Worm (Caenorhabditis elegans) whole organism, L2 larva: ENCODE results near the gene pho-12.

Experiments used
- ama-1 ChIP-seq: fragments of 150-350 bp; optimal IDR thresholded peaks from 2 replicates; lab custom pipeline; 2018; ENCODE audit warnings: inconsistent platforms
- blmp-1 ChIP-seq: sonication (generic microtip); optimal IDR thresholded peaks from 2 replicates; lab custom pipeline; 2017; ENCODE audit warnings: missing genetic modification characterization, mild to moderate bottlenecking, missing compliant biosample characterization, antibody characterized with exemption, moderate library complexity; ENCODE audit not compliant: insufficient read depth
- lin-11 ChIP-seq: fragments of 150-350 bp; sonication (generic microtip); optimal IDR thresholded peaks from 2 replicates; lab custom pipeline; 2014; ENCODE audit warnings: missing biosample characterization, missing genetic modification characterization, inconsistent platforms, mixed read lengths
- mdl-1 ChIP-seq, 2 experiments: fragments of 150-350 bp in 1 of 2; sonication (generic microtip) in 1 of 2; optimal IDR thresholded peaks; 2 replicates each; lab custom pipeline; 2017; ENCODE audit warnings: missing biosample characterization in 2 of 2, missing genetic modification characterization in 2 of 2
- nhr-11 ChIP-seq: fragments of 150-350 bp; optimal IDR thresholded peaks from 2 replicates; lab custom pipeline; 2014; ENCODE audit warnings: missing biosample characterization, missing genetic modification characterization
- nhr-237 ChIP-seq: fragments of 150-350 bp; optimal IDR thresholded peaks from 2 replicates; lab custom pipeline; 2014; ENCODE audit warnings: missing biosample characterization, missing genetic modification characterization
- nhr-25 ChIP-seq: fragments of 150-350 bp; sonication (generic microtip); optimal IDR thresholded peaks from 3 replicates; lab custom pipeline; 2014; ENCODE audit warnings: missing biosample characterization, missing genetic modification characterization
- nhr-77 ChIP-seq: fragments of 150-350 bp; optimal IDR thresholded peaks from 2 replicates; lab custom pipeline; 2014; ENCODE audit warnings: missing biosample characterization, missing genetic modification characterization
- skn-1 ChIP-seq: sonication (generic microtip); optimal IDR thresholded peaks from 2 replicates; lab custom pipeline; 2017; ENCODE audit warnings: missing biosample characterization, missing genetic modification characterization
- snpc-4 ChIP-seq: fragments of 150-350 bp; optimal IDR thresholded peaks from 2 replicates; lab custom pipeline; 2014; ENCODE audit warnings: missing biosample characterization, missing genetic modification characterization
- unc-62 ChIP-seq: fragments of 150-350 bp; optimal IDR thresholded peaks from 2 replicates; lab custom pipeline; 2014; ENCODE audit warnings: missing biosample characterization, missing genetic modification reagents, missing genetic modification characterization

DNA sequence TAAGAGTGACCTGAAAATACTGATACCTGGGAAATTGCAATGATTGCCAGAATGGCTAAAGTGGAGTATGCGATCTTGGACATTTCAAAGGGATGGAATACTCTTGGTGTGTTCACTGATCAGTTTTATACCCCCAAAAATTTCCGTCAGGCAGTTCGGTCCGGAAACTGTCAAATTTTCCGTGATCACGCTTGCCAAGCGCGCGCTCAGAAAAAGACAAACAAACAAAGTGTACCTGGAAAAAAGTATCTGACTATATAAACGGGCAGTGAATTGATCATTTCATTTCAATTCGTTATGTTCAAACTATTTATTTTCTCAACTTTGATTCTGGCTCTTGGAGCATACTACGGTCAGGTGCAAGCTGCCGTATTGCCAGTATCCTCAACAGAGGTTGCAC, 41.1 kb upstream of the pho-12 start, which contains the start of the genes idpb-3 and idpb-1:
- TF ChIP-seq ama-1 (lab: Kevin White, UChicago) (no peak), nhr-77 (no peak), nhr-25 (no peak), lin-11 (tag; lab: Kevin White, UChicago) (no peak), mdl-1 (tag; optimal IDR thresholded peaks at IDR 0.05; lab: Kevin White, UChicago) (no peak), blmp-1 (no peak), skn-1 (no peak), snpc-4 (no peak), nhr-11 (tag; lab: Kevin White, UChicago) (no peak), unc-62 (GFP tag; lab: Kevin White, UChicago) (no peak), nhr-237 (no peak)
